Fruit fly (Drosophila melanogaster) Kc167 (cell line): Measurements from ENCODE around the gene CG6656.

Experiments used
- Sin3A ChIP-seq: fragments of >200 bp; optimal IDR thresholded peaks from 2 replicates; lab custom pipeline; 2018; ENCODE audit warnings: missing external identifiers
- h ChIP-seq: fragments of >200 bp; optimal IDR thresholded peaks from 3 replicates; lab custom pipeline; 2018; ENCODE audit warnings: missing external identifiers
- insv ChIP-seq: fragments of >200 bp; optimal IDR thresholded peaks from 3 replicates; lab custom pipeline; 2018; ENCODE audit warnings: missing external identifiers
- psq ChIP-seq: fragments of >200 bp; optimal IDR thresholded peaks from 2 replicates; lab custom pipeline; 2017; ENCODE audit warnings: missing external identifiers

dm6 chr3R:21871348-21871940 is 3.6 kb upstream of the CG6656 start:
- TF ChIP-seq psq (lab: Kevin White, UChicago) = no peak
- TF ChIP-seq insv (lab: Kevin White, UChicago) = no peak
- no peak for TF ChIP-seq Sin3A (lab: Kevin White, UChicago)
- no peak for TF ChIP-seq h (lab: Kevin White, UChicago)
